Fruit fly (Drosophila melanogaster): ENCODE measurements around the gene Cpr65Eb.

The Cpr65Eb gene

dm6 chr3L:7133699-7134655 lies 45.4 kb upstream of the Cpr65Eb start, which contains the start of gene melt (continued):
- TF ChIP-seq Adf1 (GFP tag; IDR thresholded peaks at IDR 0.05) (peak; percentile 52; the same call in 1 of the 2 replicates), vvl (GFP tag; IDR thresholded peaks at IDR 0.05) (peak; percentile 62), Poxn (GFP tag; IDR thresholded peaks at IDR 0.05) (0 out of 2 replicates have a peak, but pooled peaks have one; percentile 56), CG7839 (tag; optimal IDR thresholded peaks at IDR 0.05) (peak; percentile 92), org-1 (GFP tag; optimal IDR thresholded peaks at IDR 0.05) (peak; percentile 89), Sin3A (optimal IDR thresholded peaks at IDR 0.05) (no peak), sisA (GFP tag; IDR thresholded peaks at IDR 0.05) (peak; percentile 76), Dp (GFP tag; optimal IDR thresholded peaks at IDR 0.05) (no peak), CG12236 (GFP tag; optimal IDR thresholded peaks at IDR 0.05) (peak; percentile 71), CG10565 (GFP tag; optimal IDR thresholded peaks at IDR 0.05) (peak; percentile 16), CG11504 (tag; optimal IDR thresholded peaks at IDR 0.05) (peak; percentile 100), scrt (GFP tag; optimal IDR thresholded peaks at IDR 0.05) (peak; percentile 76), BEAF-32 (GFP tag; optimal IDR thresholded peaks at IDR 0.05) (peak; percentile 8), CG12942 (GFP tag; optimal IDR thresholded peaks at IDR 0.05) (peak; percentile 81), Hr3 (GFP tag; optimal IDR thresholded peaks at IDR 0.05) (peak; percentile 88), CG10321 (GFP tag; IDR thresholded peaks at IDR 0.05) (no peak), CG13296 (GFP tag; optimal IDR thresholded peaks at IDR 0.05) (peak; percentile 78), unpg (GFP tag; optimal IDR thresholded peaks at IDR 0.05) (peak; percentile 75), kah (GFP tag; optimal IDR thresholded peaks at IDR 0.05) (peak; percentile 54), Max (GFP tag; optimal IDR thresholded peaks at IDR 0.05) (peak; percentile 91), CG12744 (GFP tag; optimal IDR thresholded peaks at IDR 0.05) (peak; percentile 83), CG11723 (GFP tag; optimal IDR thresholded peaks at IDR 0.05) (peak; percentile 75), gcm2 (GFP tag; optimal IDR thresholded peaks at IDR 0.05) (peak; percentile 66), CG2120 (GFP tag; optimal IDR thresholded peaks at IDR 0.05) (peak; percentile 93), Rx (GFP tag; IDR thresholded peaks at IDR 0.05) (peak; percentile 54; the same call in 1 of the 2 replicates), CG2875 (GFP tag; optimal IDR thresholded peaks at IDR 0.05) (peak; percentile 62), lbe (GFP tag; optimal IDR thresholded peaks at IDR 0.05) (peak; percentile 64), tx (GFP tag; optimal IDR thresholded peaks at IDR 0.05) (peak; percentile 81), HLH3B (GFP tag; IDR thresholded peaks at IDR 0.05) (no peak; the same call in 1 of the 2 replicates), CG9797 (GFP tag; optimal IDR thresholded peaks at IDR 0.05) (no peak), Nf-YC (tag; optimal IDR thresholded peaks at IDR 0.05) (peak; percentile 75), CG11247 (GFP tag; IDR thresholded peaks at IDR 0.05) (peak; percentile 51; the same call in 1 of the 2 replicates), fd3F (GFP tag; optimal IDR thresholded peaks at IDR 0.05) (peak; percentile 75), vfl (GFP tag; optimal IDR thresholded peaks at IDR 0.05) (peak; percentile 81), toy (GFP tag; IDR thresholded peaks at IDR 0.05) (no peak; the same call in 1 of the 2 replicates), fd102C (GFP tag; optimal IDR thresholded peaks at IDR 0.05) (peak; percentile 45), CG7745 (tag; optimal IDR thresholded peaks at IDR 0.05) (no peak), sna (GFP tag; IDR thresholded peaks at IDR 0.05; ENCODE audit: partially characterized antibody) (no peak), CG10654 (GFP tag; optimal IDR thresholded peaks at IDR 0.05) (peak; percentile 82), CG1602 (GFP tag; optimal IDR thresholded peaks at IDR 0.05) (peak; percentile 89), CG15073 (GFP tag; optimal IDR thresholded peaks at IDR 0.05) (peak; percentile 63), Mad (GFP tag; optimal IDR thresholded peaks at IDR 0.05) (peak; percentile 82), bsh (GFP tag; optimal IDR thresholded peaks at IDR 0.05) (peak; percentile 66 to 81), D (optimal IDR thresholded peaks at IDR 0.05) (no peak), D (GFP tag; optimal IDR thresholded peaks at IDR 0.05) (peak; percentile 88), Sox100B (GFP tag; optimal IDR thresholded peaks at IDR 0.05) (peak; percentile 93), Kr (GFP tag; optimal IDR thresholded peaks at IDR 0.05) (no peak), CG43689 (GFP tag; IDR thresholded peaks at IDR 0.05) (no peak), phol (tag; optimal IDR thresholded peaks at IDR 0.05) (peak; percentile 90)

All from whole organism, embryonic.